Fruit fly (Drosophila melanogaster) whole organism, embryonic: Measurements from ENCODE around the gene CG15528.

Source experiments
- Atf-2 ChIP-seq: fragments of 200-800 bp; sonication (Bioruptor generic); optimal IDR thresholded peaks from 2 replicates; lab custom pipeline; 2016; ENCODE audit warnings: missing biosample characterization, missing genetic modification characterization
- Bteb2 ChIP-seq: fragments of 200-800 bp; sonication (Bioruptor generic); optimal IDR thresholded peaks from 2 replicates; lab custom pipeline; 2016; ENCODE audit warnings: missing biosample characterization, missing genetic modification characterization
- CG10431 ChIP-seq: fragments of 200-800 bp; sonication (Bioruptor generic); optimal IDR thresholded peaks from 3 replicates; lab custom pipeline; 2018; ENCODE audit warnings: missing biosample characterization, mild to moderate bottlenecking, missing genetic modification characterization
- CG10565 ChIP-seq: fragments of 200-800 bp; sonication (Bioruptor generic); optimal IDR thresholded peaks from 3 replicates; lab custom pipeline; 2016; ENCODE audit warnings: missing biosample characterization, mild to moderate bottlenecking, missing genetic modification characterization
- CG12071 ChIP-seq: fragments of 200-800 bp; sonication (Bioruptor generic); optimal IDR thresholded peaks from 3 replicates; lab custom pipeline; 2018; ENCODE audit warnings: missing biosample characterization, mild to moderate bottlenecking, missing genetic modification characterization
- CG12104 ChIP-seq: fragments of 200-800 bp; sonication (Bioruptor generic); optimal IDR thresholded peaks from 3 replicates; lab custom pipeline; 2016; ENCODE audit warnings: missing biosample characterization, missing genetic modification characterization
- CG13424 ChIP-seq: fragments of 200-800 bp; sonication (Bioruptor generic); optimal IDR thresholded peaks from 2 replicates; lab custom pipeline; 2019; ENCODE audit warnings: missing biosample characterization, mild to moderate bottlenecking, missing genetic modification characterization, moderate library complexity
- CG14667 ChIP-seq: fragments of 200-800 bp; sonication (Bioruptor generic); IDR thresholded peaks from 2 replicates; pipeline ENCODE4 v1.3.6; 2022; ENCODE audit warnings: missing biosample characterization, missing genetic modification characterization
- CG14965 ChIP-seq: fragments of 200-800 bp; sonication (Bioruptor generic); optimal IDR thresholded peaks from 2 replicates; lab custom pipeline; 2016; ENCODE audit warnings: missing biosample characterization, missing genetic modification characterization, borderline replicate concordance
- CG15479 ChIP-seq: fragments of 200-800 bp; sonication (Bioruptor generic); optimal IDR thresholded peaks from 3 replicates; lab custom pipeline; 2019; ENCODE audit warnings: missing biosample characterization, mild to moderate bottlenecking, missing genetic modification characterization, moderate library complexity
- CG15514 ChIP-seq: fragments of 200-800 bp; sonication (Bioruptor generic); optimal IDR thresholded peaks from 3 replicates; lab custom pipeline; 2017; ENCODE audit warnings: missing biosample characterization, missing genetic modification characterization, mild to moderate bottlenecking, moderate library complexity, missing genetic modification reagents
- CG16779 ChIP-seq: fragments of 200-800 bp; sonication (Bioruptor generic); IDR thresholded peaks from 2 replicates; pipeline ENCODE4 v1.3.6; 2022; ENCODE audit warnings: missing biosample characterization, missing genetic modification characterization
- CG17186 ChIP-seq: fragments of 200-800 bp; sonication (Bioruptor generic); optimal IDR thresholded peaks from 3 replicates; lab custom pipeline; 2017; ENCODE audit warnings: missing biosample characterization, missing genetic modification reagents, missing genetic modification characterization
- CG17385 ChIP-seq: fragments of 200-800 bp; sonication (Bioruptor generic); optimal IDR thresholded peaks from 3 replicates; lab custom pipeline; 2018; ENCODE audit warnings: missing biosample characterization, mild to moderate bottlenecking, missing genetic modification characterization
- CG17912 ChIP-seq: fragments of 200-800 bp; sonication (Bioruptor generic); optimal IDR thresholded peaks from 2 replicates; lab custom pipeline; 2018; ENCODE audit warnings: missing biosample characterization, mild to moderate bottlenecking, missing genetic modification characterization
- CG18011 ChIP-seq: fragments of 200-800 bp; sonication (Bioruptor generic); optimal IDR thresholded peaks from 2 replicates; lab custom pipeline; 2017; ENCODE audit warnings: missing biosample characterization, missing genetic modification characterization, mild to moderate bottlenecking, moderate library complexity, missing genotype
- CG2199 ChIP-seq: fragments of 200-800 bp; sonication (Bioruptor generic); IDR thresholded peaks from 3 replicates; pipeline ENCODE4 v1.3.6; 2022; ENCODE audit warnings: missing biosample characterization, missing genetic modification characterization
- CG30403 ChIP-seq: fragments of 200-800 bp; sonication (Bioruptor generic); optimal IDR thresholded peaks from 3 replicates; lab custom pipeline; 2016; ENCODE audit warnings: missing biosample characterization, missing genetic modification characterization
- CG32767 ChIP-seq: fragments of 200-800 bp; sonication (Bioruptor generic); IDR thresholded peaks from 2 replicates; pipeline ENCODE4 v1.3.6; 2022; ENCODE audit warnings: missing biosample characterization, missing genetic modification characterization
- CG33557 ChIP-seq: fragments of 200-800 bp; sonication (Bioruptor generic); optimal IDR thresholded peaks from 2 replicates; lab custom pipeline; 2019; ENCODE audit warnings: missing biosample characterization, mild to moderate bottlenecking, missing genetic modification characterization, moderate library complexity
- CG4360 ChIP-seq: fragments of 200-800 bp; sonication (Bioruptor generic); IDR thresholded peaks from 2 replicates; pipeline ENCODE4 v1.3.6; 2022; ENCODE audit warnings: missing biosample characterization, missing genetic modification characterization
- CG6175 ChIP-seq: fragments of 200-800 bp; sonication (Bioruptor generic); IDR thresholded peaks from 3 replicates; pipeline ENCODE4 v1.3.6; 2022; ENCODE audit warnings: missing biosample characterization, missing genetic modification characterization
- CG6813 ChIP-seq: fragments of 200-800 bp; sonication (Bioruptor generic); optimal IDR thresholded peaks from 2 replicates; lab custom pipeline; 2017; ENCODE audit warnings: missing biosample characterization, missing genetic modification characterization, mild to moderate bottlenecking, moderate library complexity, missing genetic modification reagents
- CG7786 ChIP-seq: fragments of 200-800 bp; sonication (Bioruptor generic); optimal IDR thresholded peaks from 2 replicates; lab custom pipeline; 2016; ENCODE audit warnings: missing biosample characterization, missing genetic modification characterization
- CG7987 ChIP-seq: fragments of 200-800 bp; sonication (Bioruptor generic); optimal IDR thresholded peaks from 2 replicates; lab custom pipeline; 2018; ENCODE audit warnings: missing biosample characterization, mild to moderate bottlenecking, missing genetic modification characterization, moderate library complexity
- Dek ChIP-seq: fragments of 200-800 bp; sonication (Bioruptor generic); optimal IDR thresholded peaks from 3 replicates; lab custom pipeline; 2019; ENCODE audit warnings: missing biosample characterization, mild to moderate bottlenecking, missing genetic modification characterization, moderate library complexity
- Dref ChIP-seq: fragments of 200-800 bp; sonication (Bioruptor generic); IDR thresholded peaks from 2 replicates; pipeline ENCODE4 v1.3.6; 2022; ENCODE audit warnings: missing biosample characterization, missing genetic modification characterization
- E2f2 ChIP-seq: fragments of 200-800 bp; sonication (Bioruptor generic); IDR thresholded peaks from 2 replicates; pipeline ENCODE4 v1.3.6; 2022; ENCODE audit warnings: missing biosample characterization, missing genetic modification characterization
- ERR ChIP-seq: fragments of 200-800 bp; sonication (Bioruptor generic); optimal IDR thresholded peaks from 2 replicates; lab custom pipeline; 2016; ENCODE audit warnings: missing biosample characterization, missing genetic modification characterization
- GATAe ChIP-seq: fragments of 200-800 bp; sonication (Bioruptor generic); conservative IDR thresholded peaks from 2 replicates; pipeline ENCODE4 v1.3.6; 2022; ENCODE audit warnings: missing biosample characterization, missing genetic modification characterization
- HLH4C ChIP-seq: fragments of 200-800 bp; sonication (Bioruptor generic); IDR thresholded peaks from 3 replicates; pipeline ENCODE4 v1.3.6; 2022; ENCODE audit warnings: missing biosample characterization, missing genetic modification characterization; ENCODE audit not compliant: partially characterized antibody
- HLHmδ ChIP-seq: fragments of 200-800 bp; sonication (Bioruptor generic); optimal IDR thresholded peaks from 2 replicates; lab custom pipeline; 2018; ENCODE audit warnings: missing biosample characterization, mild to moderate bottlenecking, missing genetic modification characterization, moderate library complexity
- Hmx ChIP-seq: fragments of 200-800 bp; sonication (Bioruptor generic); optimal IDR thresholded peaks from 2 replicates; lab custom pipeline; 2016; ENCODE audit warnings: missing biosample characterization, missing genetic modification characterization
- Hr51 ChIP-seq, 2 experiments: fragments of 200-800 bp; sonication (Bioruptor generic); optimal IDR thresholded peaks; 2 replicates in 1 of 2; 3 replicates in 1 of 2; lab custom pipeline; 2016 to 2018; ENCODE audit warnings: missing biosample characterization in 2 of 2, missing genetic modification characterization in 2 of 2, mild to moderate bottlenecking in 1 of 2, moderate library complexity in 1 of 2
- Lim3 ChIP-seq: fragments of 200-800 bp; sonication (Bioruptor generic); IDR thresholded peaks from 2 replicates; pipeline ENCODE4 v1.3.6; 2022; ENCODE audit warnings: missing biosample characterization, missing genetic modification characterization
- Side ChIP-seq: fragments of 200-800 bp; sonication (Bioruptor generic); optimal IDR thresholded peaks from 2 replicates; lab custom pipeline; 2016; ENCODE audit warnings: missing biosample characterization, missing genetic modification characterization
- Stat92E ChIP-seq, 3 experiments: fragments of >200 bp in 2 of 3; fragments of 200-800 bp in 1 of 3; sonication (Bioruptor generic) in 1 of 3; optimal IDR thresholded peaks; 2 replicates each; lab custom pipeline; 2017 to 2019; ENCODE audit warnings: missing biosample characterization in 3 of 3, missing genetic modification characterization in 3 of 3, mild to moderate bottlenecking in 1 of 3, moderate library complexity in 1 of 3
- ac ChIP-seq: fragments of 200-800 bp; sonication (Bioruptor generic); optimal IDR thresholded peaks from 3 replicates; lab custom pipeline; 2017; ENCODE audit warnings: missing biosample characterization, mild to moderate bottlenecking, missing genetic modification characterization
- ci ChIP-seq: fragments of 200-800 bp; sonication (Bioruptor generic); IDR thresholded peaks from 3 replicates; pipeline ENCODE4 v1.3.6; 2022; ENCODE audit warnings: missing biosample characterization, missing genetic modification characterization
- gcm2 ChIP-seq: fragments of 200-800 bp; sonication (Bioruptor generic); optimal IDR thresholded peaks from 2 replicates; lab custom pipeline; 2016; ENCODE audit warnings: missing biosample characterization, missing genetic modification characterization
- jing ChIP-seq: fragments of 200-800 bp; sonication (Bioruptor generic); optimal IDR thresholded peaks from 2 replicates; lab custom pipeline; 2018; ENCODE audit warnings: missing biosample characterization, mild to moderate bottlenecking, missing genetic modification characterization
- kni ChIP-seq: fragments of 200-800 bp; sonication (Bioruptor generic); optimal IDR thresholded peaks from 3 replicates; lab custom pipeline; 2017; ENCODE audit warnings: mild to moderate bottlenecking, missing biosample characterization, missing genetic modification reagents, missing genetic modification characterization
- maf-S ChIP-seq: fragments of 200-800 bp; sonication (Bioruptor generic); optimal IDR thresholded peaks from 2 replicates; lab custom pipeline; 2016; ENCODE audit warnings: missing biosample characterization, missing genetic modification characterization
- onecut ChIP-seq: fragments of 200-800 bp; sonication (Bioruptor generic); IDR thresholded peaks from 2 replicates; pipeline ENCODE4 v1.3.6; 2022; ENCODE audit warnings: missing biosample characterization, missing genetic modification characterization
- org-1 ChIP-seq: fragments of 200-800 bp; sonication (Bioruptor generic); optimal IDR thresholded peaks from 2 replicates; lab custom pipeline; 2017; ENCODE audit warnings: missing biosample characterization, missing genetic modification characterization
- sim ChIP-seq: fragments of 200-800 bp; sonication (Bioruptor generic); IDR thresholded peaks from 2 replicates; pipeline ENCODE4 v1.3.6; 2022; ENCODE audit warnings: missing biosample characterization, missing genetic modification characterization
- so ChIP-seq: fragments of 200-800 bp; sonication (Bioruptor generic); IDR thresholded peaks from 3 replicates; pipeline ENCODE4 v1.3.6; 2022; ENCODE audit warnings: missing biosample characterization, missing genetic modification characterization
- sr ChIP-seq: fragments of 200-800 bp; sonication (Bioruptor generic); IDR thresholded peaks from 3 replicates; pipeline ENCODE4 v1.3.6; 2022; ENCODE audit warnings: missing biosample characterization, missing genetic modification characterization

Gene CG15528

dm6 chr3R:30046029-30047001, 5.6 kb downstream of the CG15528 start, which contains the start of the genes RpL32 and CG7943 (continued):
- TF ChIP-seq CG12071 (GFP tag; lab: Kevin White, UChicago): peak; percentile 94
- TF ChIP-seq CG2199 (GFP tag; lab: Robert Waterston, UW): peak; percentile 79; the same call in 2 of the 3 replicates
- peak; percentile 70 for TF ChIP-seq CG33557 (GFP tag; lab: Kevin White, UChicago)
- TF ChIP-seq kni: peak; percentile 92
- TF ChIP-seq CG15479 (GFP tag; lab: Kevin White, UChicago): peak; percentile 48
- TF ChIP-seq CG4360 (GFP tag; lab: Robert Waterston, UW): peak; percentile 67
- peak; percentile 92 for TF ChIP-seq CG6175 (GFP tag; lab: Robert Waterston, UW)
- peak; percentile 90 for TF ChIP-seq org-1 (GFP tag; lab: Kevin White, UChicago)
- TF ChIP-seq sr (GFP tag; lab: Robert Waterston, UW): peak; percentile 89
- peak; percentile 97 for TF ChIP-seq ci (GFP tag; lab: Robert Waterston, UW)
- TF ChIP-seq GATAe (GFP tag; lab: Robert Waterston, UW): peak; percentile 80
- peak; percentile 94 for TF ChIP-seq CG15514 (GFP tag; lab: Kevin White, UChicago)
- TF ChIP-seq Lim3: peak; percentile 83
- TF ChIP-seq ac: peak; percentile 54
- peak; percentile 97 for TF ChIP-seq Side (GFP tag; lab: Kevin White, UChicago)
- peak; percentile 80 for TF ChIP-seq Atf-2 (GFP tag; lab: Kevin White, UChicago)
- peak; percentile 94 for TF ChIP-seq CG30403
- TF ChIP-seq CG18011 (GFP tag; lab: Kevin White, UChicago): peak; percentile 77
- peak; percentile 90 for TF ChIP-seq Dek (tag; lab: Kevin White, UChicago)
- TF ChIP-seq Hmx (GFP tag; lab: Kevin White, UChicago): peak; percentile 86
- peak; percentile 91 for TF ChIP-seq E2f2 (GFP tag; lab: Robert Waterston, UW)
- TF ChIP-seq CG17385 (GFP tag; lab: Kevin White, UChicago): peak; percentile 86
- TF ChIP-seq CG17186: peak; percentile 99
- peak; percentile 90 for TF ChIP-seq onecut (GFP tag; lab: Robert Waterston, UW)
- peak; percentile 85 for TF ChIP-seq CG32767 (GFP tag; lab: Robert Waterston, UW)
- peak; percentile 83 for TF ChIP-seq CG13424 (tag; lab: Kevin White, UChicago)
- peak; percentile 89 for TF ChIP-seq Dref (GFP tag; lab: Robert Waterston, UW)
- TF ChIP-seq CG14965: peak; percentile 79
- TF ChIP-seq gcm2 (GFP tag; lab: Kevin White, UChicago): peak; percentile 85
- peak; percentile 91 for TF ChIP-seq ERR (GFP tag; lab: Kevin White, UChicago)
- peak; percentile 62 for TF ChIP-seq CG17912 (GFP tag; lab: Kevin White, UChicago)
- TF ChIP-seq Bteb2 (GFP tag; lab: Kevin White, UChicago): peak; percentile 92
- peak; percentile 84 to 94 for TF ChIP-seq Hr51 (GFP tag; optimal IDR thresholded peaks at IDR 0.05; lab: Kevin White, UChicago)
- peak; percentile 90 for TF ChIP-seq CG7786
- peak; percentile 89 for TF ChIP-seq CG14667 (GFP tag; lab: Robert Waterston, UW)
- peak; percentile 98 for TF ChIP-seq CG7987
- peak; percentile 82 for TF ChIP-seq HLHmδ (GFP tag; lab: Kevin White, UChicago)
- TF ChIP-seq Stat92E (GFP tag; optimal IDR thresholded peaks at IDR 0.05; lab: Kevin White, UChicago): no peak
- peak; percentile 92 for TF ChIP-seq maf-S
- TF ChIP-seq CG6813 (GFP tag; lab: Kevin White, UChicago): peak; percentile 93
- TF ChIP-seq CG16779 (GFP tag; lab: Robert Waterston, UW): peak; percentile 87
- TF ChIP-seq CG10565: peak; percentile 90
- peak; percentile 81 for TF ChIP-seq sim (GFP tag; lab: Robert Waterston, UW)
- peak; percentile 98 for TF ChIP-seq so
- TF ChIP-seq jing (GFP tag; lab: Kevin White, UChicago): peak; percentile 66
- peak; percentile 78 for TF ChIP-seq CG10431 (GFP tag; lab: Kevin White, UChicago)
- peak; percentile 100 for TF ChIP-seq HLH4C
- peak; percentile 92 for TF ChIP-seq CG12104 (GFP tag; lab: Kevin White, UChicago)
